ENCODE assay signal across 5 worm cellular contexts in the genomic region with DNA sequence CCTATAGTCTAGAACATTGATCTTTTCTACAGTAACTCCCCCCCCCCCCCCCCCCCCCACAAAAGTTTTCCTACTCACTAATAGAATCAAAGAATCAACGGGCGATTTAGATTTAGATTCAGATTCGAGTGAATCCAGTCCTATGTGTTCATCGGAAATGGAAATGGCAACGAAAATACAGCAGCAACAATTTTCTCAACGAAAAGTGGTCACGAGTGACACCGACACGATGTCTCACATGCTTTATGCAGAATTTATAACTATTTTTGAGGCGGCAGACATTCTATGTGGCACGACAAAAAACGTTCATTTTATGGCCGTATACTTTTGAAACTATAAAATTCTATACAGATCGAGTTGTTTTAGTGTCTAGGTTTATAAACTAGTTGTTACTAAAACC.
TF ChIP-seq lines count a peak whose summit lies in the region.

No protein-coding gene starts in this region.

TF ChIP-seq in whole organism, L1 larva, 84 proteins besides CTCF, POLR2A, EP300 and RAD21:
- TF ChIP-seq efl-1 (optimal IDR thresholded peaks at IDR 0.05; lab: Kevin White, UChicago) = no peak
- TF ChIP-seq efl-1 (GFP tag; optimal IDR thresholded peaks at IDR 0.05 in 1 of 2; lab: Kevin White, UChicago) = peak in 1 of 2 experiments; percentile 78
- no peak for TF ChIP-seq nhr-71 (tag; optimal IDR thresholded peaks at IDR 0.05; lab: Kevin White, UChicago)
- TF ChIP-seq pqm-1 (tag; optimal IDR thresholded peaks at IDR 0.05; lab: Kevin White, UChicago) = no peak
- TF ChIP-seq mep-1 (tag; optimal IDR thresholded peaks at IDR 0.05; lab: Kevin White, UChicago) = peak; percentile 41
- peak; percentile 58 for TF ChIP-seq fkh-8 (tag; optimal IDR thresholded peaks at IDR 0.05; lab: Kevin White, UChicago)
- peak; percentile 32 for TF ChIP-seq ztf-4 (tag; optimal IDR thresholded peaks at IDR 0.05; lab: Kevin White, UChicago)
- peak; percentile 6 for TF ChIP-seq blmp-1 (tag; optimal IDR thresholded peaks at IDR 0.05; lab: Kevin White, UChicago)
- TF ChIP-seq lin-14 (GFP tag; optimal IDR thresholded peaks at IDR 0.05; lab: Kevin White, UChicago) = peak; percentile 23
- TF ChIP-seq unc-86 (tag; optimal IDR thresholded peaks at IDR 0.05; lab: Kevin White, UChicago) = peak; percentile 39
- TF ChIP-seq lin-15B (tag; optimal IDR thresholded peaks at IDR 0.05; lab: Kevin White, UChicago) = no peak

TF ChIP-seq in whole organism, L2 larva, 48 proteins besides CTCF, POLR2A, EP300 and RAD21:
- TF ChIP-seq F13H6.1 (tag; optimal IDR thresholded peaks at IDR 0.05; lab: Kevin White, UChicago) (no peak), elt-3 (tag; optimal IDR thresholded peaks at IDR 0.05; lab: Kevin White, UChicago) (no peak), nhr-25 (tag; optimal IDR thresholded peaks at IDR 0.05; lab: Kevin White, UChicago) (peak; percentile 24)

TF ChIP-seq in whole organism, L3 larva, 47 proteins besides CTCF, POLR2A, EP300 and RAD21:
- peak; percentile 19 for TF ChIP-seq snpc-4 (tag; optimal IDR thresholded peaks at IDR 0.05; lab: Kevin White, UChicago)
- TF ChIP-seq nhr-23 (tag; optimal IDR thresholded peaks at IDR 0.05; lab: Kevin White, UChicago) = peak; percentile 11
- no peak for TF ChIP-seq mdl-1 (tag; optimal IDR thresholded peaks at IDR 0.05; lab: Kevin White, UChicago)
- TF ChIP-seq nhr-25 (tag; optimal IDR thresholded peaks at IDR 0.05; lab: Kevin White, UChicago) = peak; percentile 14
- peak; percentile 13 for TF ChIP-seq lsy-12 (tag; optimal IDR thresholded peaks at IDR 0.05; lab: Kevin White, UChicago)

TF ChIP-seq in whole organism, L4 larva, 104 proteins besides CTCF, POLR2A, EP300 and RAD21:
- TF ChIP-seq mes-2 (tag; optimal IDR thresholded peaks at IDR 0.05; lab: Kevin White, UChicago; ENCODE audit: poor library complexity, severe bottlenecking) (no peak), hlh-30 (tag; optimal IDR thresholded peaks at IDR 0.05; lab: Kevin White, UChicago; ENCODE audit: insufficient read depth) (peak; percentile 85), nhr-111 (GFP tag; optimal IDR thresholded peaks at IDR 0.05; lab: Kevin White, UChicago) (no peak)

TF ChIP-seq in whole organism, young adult, 124 proteins besides CTCF, POLR2A, EP300 and RAD21:
- TF ChIP-seq ZK185.1 (tag; optimal IDR thresholded peaks at IDR 0.05; lab: Kevin White, UChicago; ENCODE audit: poor library complexity, severe bottlenecking) = no peak
- TF ChIP-seq K12H6.12 (tag; optimal IDR thresholded peaks at IDR 0.05; lab: Kevin White, UChicago) = no peak
- 0 out of 2 replicates have a peak, but pooled peaks have one; percentile 19 for TF ChIP-seq egrh-3 (GFP tag; IDR thresholded peaks at IDR 0.05; lab: Robert Waterston, UW)
- TF ChIP-seq akir-1 (GFP tag; optimal IDR thresholded peaks at IDR 0.05; lab: Kevin White, UChicago) = no peak
- no peak for TF ChIP-seq ztf-28 (GFP tag; IDR thresholded peaks at IDR 0.05; lab: Robert Waterston, UW)
- TF ChIP-seq tlf-1 (GFP tag; optimal IDR thresholded peaks at IDR 0.05; lab: Kevin White, UChicago) = no peak
- TF ChIP-seq K11D2.4 (GFP tag; IDR thresholded peaks at IDR 0.05; lab: Robert Waterston, UW) = 0 out of 2 replicates have a peak, but pooled peaks have one; percentile 17
- no peak for TF ChIP-seq madf-3 (GFP tag; IDR thresholded peaks at IDR 0.05; lab: Robert Waterston, UW)
- no peak for TF ChIP-seq rcor-1 (GFP tag; IDR thresholded peaks at IDR 0.05; lab: Robert Waterston, UW)
- no peak for TF ChIP-seq ceh-100 (GFP tag; IDR thresholded peaks at IDR 0.05; lab: Robert Waterston, UW)
- no peak for TF ChIP-seq snpc-3.4 (tag; optimal IDR thresholded peaks at IDR 0.05; lab: Kevin White, UChicago)
- no peak for TF ChIP-seq hrde-1 (tag; optimal IDR thresholded peaks at IDR 0.05; lab: Kevin White, UChicago; ENCODE audit: borderline replicate concordance)
